Worm (Caenorhabditis elegans) whole organism, late embryonic: ENCODE measurements around the gene T03G6.3.

Experiments
- C38D4.7 ChIP-seq: fragments of 200-800 bp; sonication (Bioruptor generic); optimal IDR thresholded peaks from 2 replicates; lab custom pipeline; 2018; ENCODE audit warnings: mild to moderate bottlenecking, missing genetic modification characterization, moderate library complexity, missing compliant biosample characterization
- T23F11.4 ChIP-seq: fragments of 200-800 bp; sonication (Bioruptor generic); optimal IDR thresholded peaks from 2 replicates; lab custom pipeline; 2018; ENCODE audit warnings: mild to moderate bottlenecking, missing genetic modification characterization, missing compliant biosample characterization
- ahr-1 ChIP-seq: sonication (generic microtip); optimal IDR thresholded peaks from 2 replicates; lab custom pipeline; 2016; ENCODE audit warnings: missing genetic modification characterization, missing compliant biosample characterization
- ceh-9 ChIP-seq: sonication (generic microtip); optimal IDR thresholded peaks from 2 replicates; lab custom pipeline; 2016; ENCODE audit warnings: mild to moderate bottlenecking, missing genetic modification characterization, inconsistent platforms, missing compliant biosample characterization
- fkh-10 ChIP-seq: fragments of 150-350 bp; optimal IDR thresholded peaks from 2 replicates; lab custom pipeline; 2014; ENCODE audit warnings: missing biosample characterization, missing genetic modification reagents, missing genetic modification characterization
- hlh-15 ChIP-seq: sonication (generic microtip); optimal IDR thresholded peaks from 2 replicates; lab custom pipeline; 2016; ENCODE audit warnings: missing genetic modification characterization, missing compliant biosample characterization
- hlh-30 ChIP-seq: sonication (generic microtip); optimal IDR thresholded peaks from 2 replicates; lab custom pipeline; 2017; ENCODE audit warnings: antibody characterized with exemption, missing genetic modification characterization, missing compliant biosample characterization; ENCODE audit not compliant: insufficient read depth
- pha-2 ChIP-seq: sonication (generic microtip); optimal IDR thresholded peaks from 2 replicates; lab custom pipeline; 2017; ENCODE audit warnings: mild to moderate bottlenecking, missing genetic modification characterization, missing compliant biosample characterization
- pqm-1 ChIP-seq: sonication (generic microtip); optimal IDR thresholded peaks from 2 replicates; lab custom pipeline; 2016; ENCODE audit warnings: missing genetic modification characterization, missing compliant biosample characterization

The T03G6.3 gene

DNA sequence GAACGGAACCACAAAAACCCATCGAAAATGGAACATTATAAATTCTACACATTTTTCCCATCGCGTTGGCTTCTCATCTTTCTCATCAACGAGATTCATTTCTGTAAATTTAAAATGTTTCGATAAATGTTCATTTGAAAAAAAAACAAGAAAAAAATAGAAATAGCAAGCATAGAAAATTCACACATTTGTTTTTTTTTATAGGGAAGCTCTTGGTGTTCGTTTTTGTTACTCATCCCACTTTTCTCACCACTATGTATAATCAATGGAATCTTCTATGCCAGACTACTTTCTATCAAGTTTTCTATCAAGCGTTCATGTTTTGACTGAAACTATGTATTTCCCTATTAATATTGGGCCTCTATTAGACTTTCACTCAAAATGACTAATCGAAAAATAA is 51.5 kb downstream of the T03G6.3 start, which contains the start of gene dhcr-24:
Gene dhcr-24 (minus strand): TSS at position 101 of the 400 bp plus-strand sequence.
- no peak for TF ChIP-seq pqm-1
- TF ChIP-seq T23F11.4 (GFP tag; lab: Kevin White, UChicago), result no peak
- TF ChIP-seq hlh-15 (tag; lab: Kevin White, UChicago), result no peak
- no peak for TF ChIP-seq hlh-30
- TF ChIP-seq ceh-9 (tag; lab: Kevin White, UChicago), result no peak
- TF ChIP-seq fkh-10 (GFP tag; lab: Kevin White, UChicago), result no peak
- no peak for TF ChIP-seq pha-2
- TF ChIP-seq C38D4.7 (GFP tag; lab: Kevin White, UChicago), result no peak
- no peak for TF ChIP-seq ahr-1 (tag; lab: Kevin White, UChicago)
